Worm (Caenorhabditis elegans): ENCODE data around the gene cutl-1.

DNA sequence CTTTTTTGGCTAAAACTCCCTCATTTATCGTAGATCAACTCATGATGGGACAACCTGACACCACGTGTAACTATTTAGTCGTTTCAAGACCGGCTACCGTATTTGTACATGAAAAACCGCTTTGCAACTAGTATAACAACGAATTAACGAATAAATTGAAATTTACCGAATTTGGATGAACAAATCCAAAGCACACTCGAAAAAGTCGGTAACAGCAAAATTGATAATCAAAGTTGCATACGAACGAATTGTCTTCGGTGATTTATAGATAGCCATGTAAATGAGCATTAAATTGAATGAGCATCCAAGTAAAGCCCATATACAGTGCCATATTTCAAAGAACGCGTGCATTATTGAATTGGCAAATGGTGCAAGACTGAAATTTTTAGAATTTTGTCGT, 26.4 kb upstream of the cutl-1 start, which contains the start of gene srd-17:
- no peak for TF ChIP-seq lin-13 (tag; optimal IDR thresholded peaks at IDR 0.05)
- no peak for TF ChIP-seq nhr-76 (tag; optimal IDR thresholded peaks at IDR 0.05)
- TF ChIP-seq unc-62 (GFP tag; optimal IDR thresholded peaks at IDR 0.05): no peak

All from whole organism, mixed stage, embryonic.